Fruit fly (Drosophila melanogaster): ENCODE data around the gene CG12091.

DNA sequence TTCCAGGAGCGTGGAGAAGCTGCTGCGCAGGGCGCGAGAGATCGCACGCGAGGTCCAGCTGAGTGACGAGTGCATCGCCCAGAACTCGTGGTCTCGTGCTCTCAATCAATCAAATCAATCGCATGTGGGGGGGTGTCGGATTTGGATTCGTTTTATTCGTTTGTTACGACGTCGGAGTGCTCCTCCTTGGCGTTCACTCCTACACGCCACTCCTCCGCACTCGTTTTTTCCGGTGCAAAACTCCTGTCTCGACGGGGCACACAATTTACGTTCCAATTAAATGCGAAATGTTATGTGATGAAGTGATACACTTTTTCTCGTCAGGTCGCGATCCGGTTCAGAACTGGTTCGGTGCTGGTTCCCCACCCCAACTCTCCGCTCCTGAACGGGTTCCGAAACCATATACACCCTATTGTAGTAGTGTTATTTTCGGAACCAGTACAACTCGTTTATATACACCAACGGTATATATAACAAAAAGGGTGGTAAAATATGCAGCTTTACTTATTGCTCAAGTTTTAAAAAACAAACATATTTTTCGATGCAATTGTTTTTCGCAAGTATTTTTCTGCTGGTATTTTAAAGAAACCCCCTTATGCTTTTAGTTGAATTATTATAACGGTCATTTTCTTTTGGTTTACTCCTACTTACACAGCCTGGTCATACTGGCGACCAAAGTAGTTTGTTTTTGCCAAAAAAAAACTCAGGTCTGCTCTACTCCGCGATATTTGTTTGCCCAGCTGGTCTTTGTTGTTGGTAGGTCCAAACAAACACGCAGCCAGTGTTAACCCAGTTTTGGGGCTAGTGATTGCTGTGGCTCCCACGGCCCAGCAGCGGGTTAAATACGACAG lies at the start of gene CG12091, which contains the start of gene pns:
- TF ChIP-seq CG7045 (GFP tag; optimal IDR thresholded peaks at IDR 0.05) (peak; percentile 59), CG7101 (tag; optimal IDR thresholded peaks at IDR 0.05) (peak; percentile 41), kay (GFP tag; ENCODE audit: borderline replicate concordance) (no peak), toe (GFP tag; optimal IDR thresholded peaks at IDR 0.05) (peak; percentile 80), cic (GFP tag; optimal IDR thresholded peaks at IDR 0.05) (peak; percentile 40), Mnt (GFP tag; optimal IDR thresholded peaks at IDR 0.05) (peak; percentile 60), bab1 (GFP tag; optimal IDR thresholded peaks at IDR 0.05) (peak; percentile 63), CG11617 (GFP tag; optimal IDR thresholded peaks at IDR 0.05) (peak; percentile 50), Crg-1 (GFP tag; optimal IDR thresholded peaks at IDR 0.05) (peak; percentile 59), CG1620 (GFP tag; optimal IDR thresholded peaks at IDR 0.05) (peak; percentile 50)

Measured in whole organism, adult.